Worm (Caenorhabditis elegans): Measurements from ENCODE around the gene npr-19.

npr-19 gene

ce11 chrX:772184-772583 lies 36.7 kb upstream of the npr-19 start, which contains the start of gene T04G9.4:
T04G9.4 (plus strand) TSS chrX:772476.
- no peak for TF ChIP-seq ceh-9 (tag; optimal IDR thresholded peaks at IDR 0.05)
- TF ChIP-seq lim-6 (tag; optimal IDR thresholded peaks at IDR 0.05), result no peak
- no peak for TF ChIP-seq lin-11 (tag; optimal IDR thresholded peaks at IDR 0.05)
- TF ChIP-seq unc-55 (GFP tag; optimal IDR thresholded peaks at IDR 0.05), result no peak
- TF ChIP-seq sox-4 (tag; optimal IDR thresholded peaks at IDR 0.05), result no peak
- no peak for TF ChIP-seq nhr-232 (tag; optimal IDR thresholded peaks at IDR 0.05)
- no peak for TF ChIP-seq hlh-8 (tag; optimal IDR thresholded peaks at IDR 0.05)
- TF ChIP-seq ahr-1 (tag; optimal IDR thresholded peaks at IDR 0.05), result no peak
- no peak for TF ChIP-seq pat-9 (tag; optimal IDR thresholded peaks at IDR 0.05)
- TF ChIP-seq dmd-4 (tag; optimal IDR thresholded peaks at IDR 0.05; ENCODE audit: borderline replicate concordance), result no peak
- no peak for TF ChIP-seq C08G9.2 (tag; optimal IDR thresholded peaks at IDR 0.05)
- TF ChIP-seq unc-3 (GFP tag; conservative IDR thresholded peaks at IDR 0.05), result no peak
- no peak for TF ChIP-seq unc-3 (tag; optimal IDR thresholded peaks at IDR 0.05)
- TF ChIP-seq sdc-2 (tag; optimal IDR thresholded peaks at IDR 0.05), result no peak
- TF ChIP-seq mec-3 (tag; optimal IDR thresholded peaks at IDR 0.05; ENCODE audit: borderline replicate concordance), result no peak
- no peak for TF ChIP-seq fkh-6 (tag; optimal IDR thresholded peaks at IDR 0.05)

- TF ChIP-seq syd-9 (tag; optimal IDR thresholded peaks at IDR 0.05) (no peak), ahr-1 (tag; optimal IDR thresholded peaks at IDR 0.05) (no peak), unc-42 (tag; optimal IDR thresholded peaks at IDR 0.05) (no peak)
Measured at ce11 chrX:770537-770936, 35.1 kb upstream of the npr-19 start, which contains the start of gene T04G9.7. T04G9.7 (plus strand) TSS chrX:770837.

- TF ChIP-seq gmeb-2 (tag; optimal IDR thresholded peaks at IDR 0.05), result no peak
- no peak for TF ChIP-seq ceh-19 (GFP tag; optimal IDR thresholded peaks at IDR 0.05)
- TF ChIP-seq madf-2 (tag; optimal IDR thresholded peaks at IDR 0.05), result no peak
- TF ChIP-seq ref-2 (tag; optimal IDR thresholded peaks at IDR 0.05), result no peak
- TF ChIP-seq pha-2 (tag; optimal IDR thresholded peaks at IDR 0.05), result no peak
- TF ChIP-seq T23F11.4 (GFP tag; optimal IDR thresholded peaks at IDR 0.05), result no peak
- no peak for TF ChIP-seq ztf-16 (tag; optimal IDR thresholded peaks at IDR 0.05)
- no peak for TF ChIP-seq ceh-9 (tag; optimal IDR thresholded peaks at IDR 0.05)
- TF ChIP-seq ceh-24 (tag; optimal IDR thresholded peaks at IDR 0.05), result no peak
- TF ChIP-seq nhr-232 (tag; optimal IDR thresholded peaks at IDR 0.05), result no peak
- no peak for TF ChIP-seq ceh-31 (tag; optimal IDR thresholded peaks at IDR 0.05)
- no peak for TF ChIP-seq nfya-1 (tag; optimal IDR thresholded peaks at IDR 0.05)
- no peak for TF ChIP-seq ceh-34 (tag; optimal IDR thresholded peaks at IDR 0.05)
- no peak for TF ChIP-seq C38D4.7 (GFP tag; optimal IDR thresholded peaks at IDR 0.05)
- TF ChIP-seq ceh-30 (tag; optimal IDR thresholded peaks at IDR 0.05), result no peak
- no peak for TF ChIP-seq fax-1 (tag; optimal IDR thresholded peaks at IDR 0.05)
- TF ChIP-seq hlh-8 (tag; optimal IDR thresholded peaks at IDR 0.05), result no peak
- TF ChIP-seq mec-3 (tag; optimal IDR thresholded peaks at IDR 0.05; ENCODE audit: borderline replicate concordance), result no peak
- no peak for TF ChIP-seq ceh-45 (GFP tag; IDR thresholded peaks at IDR 0.05)
Measured at ce11 chrX:769550-769949, 34.1 kb upstream of the npr-19 start.

- TF ChIP-seq ceh-24 (tag; optimal IDR thresholded peaks at IDR 0.05) (no peak), ceh-14 (tag; optimal IDR thresholded peaks at IDR 0.05) (peak; percentile 70), ceh-34 (tag; optimal IDR thresholded peaks at IDR 0.05) (peak; percentile 69), pax-1 (tag; optimal IDR thresholded peaks at IDR 0.05) (no peak), ceh-6 (GFP tag; optimal IDR thresholded peaks at IDR 0.05) (no peak), eyg-1 (tag; optimal IDR thresholded peaks at IDR 0.05) (no peak), ztf-16 (tag; optimal IDR thresholded peaks at IDR 0.05) (peak; percentile 36), T23F11.4 (GFP tag; optimal IDR thresholded peaks at IDR 0.05) (no peak), odd-2 (tag; optimal IDR thresholded peaks at IDR 0.05) (no peak), gmeb-2 (tag; optimal IDR thresholded peaks at IDR 0.05) (no peak), K09A11.1 (tag; optimal IDR thresholded peaks at IDR 0.05; ENCODE audit: insufficient read depth) (no peak), sox-2 (GFP tag; IDR thresholded peaks at IDR 0.05) (peak; percentile 22; the same call in 1 of the 2 replicates), pat-9 (tag; optimal IDR thresholded peaks at IDR 0.05) (peak; percentile 43), nhr-11 (tag; optimal IDR thresholded peaks at IDR 0.05) (no peak), fkh-10 (GFP tag; optimal IDR thresholded peaks at IDR 0.05) (no peak), F13H6.1 (tag; optimal IDR thresholded peaks at IDR 0.05) (no peak), fkh-6 (tag; optimal IDR thresholded peaks at IDR 0.05) (no peak), zip-5 (tag; optimal IDR thresholded peaks at IDR 0.05) (no peak), hlh-13 (GFP tag; optimal IDR thresholded peaks at IDR 0.05) (no peak), ceh-18 (tag; optimal IDR thresholded peaks at IDR 0.05) (peak; percentile 62), pha-2 (tag; optimal IDR thresholded peaks at IDR 0.05) (peak; percentile 59), lim-6 (tag; optimal IDR thresholded peaks at IDR 0.05) (no peak)
Measured at ce11 chrX:768061-768646, 32.7 kb upstream of the npr-19 start, which contains the start of the genes trap-2 and ile-2. trap-2 (minus strand) TSS chrX:768069. ile-2 (plus strand) TSS chrX:768596.

Data from whole organism, late embryonic.